Fruit fly (Drosophila melanogaster): ENCODE measurements around the gene CG4619.
A peak's percentile ranks its signal among the peaks of the same experiment; 100 is the strongest.

The CG4619 gene

DNA sequence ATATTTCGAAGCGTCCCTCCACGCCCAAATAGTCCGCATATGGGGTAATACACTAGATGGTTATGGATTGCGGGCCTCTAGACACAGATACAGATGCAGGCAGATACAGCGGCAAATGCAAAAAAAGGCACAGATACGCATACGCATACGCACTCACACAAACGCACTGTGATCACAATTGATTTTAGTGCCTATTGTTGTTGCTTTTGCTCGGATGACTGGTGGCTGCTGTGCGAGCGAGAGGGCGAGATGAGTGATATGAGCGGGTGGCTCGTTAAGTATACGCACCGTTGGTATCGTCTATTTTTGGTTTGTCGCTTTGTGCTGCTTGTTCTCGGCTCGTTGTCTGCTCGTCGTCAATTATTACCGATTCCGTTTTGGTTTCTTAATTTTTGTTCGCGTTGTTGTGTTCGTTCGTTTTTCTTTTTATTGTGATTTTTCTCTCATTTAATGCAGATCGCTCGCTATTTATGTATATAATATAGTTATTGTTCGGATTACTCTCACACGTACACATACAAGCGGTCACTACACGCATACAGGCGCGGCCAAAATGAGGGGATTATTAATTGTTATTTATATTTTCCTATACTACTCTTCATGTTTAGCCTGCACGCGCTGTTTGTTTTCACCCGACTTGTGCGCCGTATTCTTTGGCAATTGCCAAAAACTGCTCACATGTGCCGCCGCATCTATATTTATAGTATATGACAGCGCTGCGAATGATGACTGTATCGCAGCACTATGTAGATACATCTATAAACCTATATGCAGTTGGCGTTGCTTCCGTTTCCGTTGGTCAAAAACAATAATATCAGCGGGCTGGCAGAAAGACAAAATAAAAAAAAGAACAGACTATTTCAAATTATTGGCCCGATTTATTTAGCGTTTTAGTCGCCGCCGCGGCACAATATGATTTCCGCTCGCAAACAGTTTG lies 31.1 kb upstream of the CG4619 start (continued):
- TF ChIP-seq CG13624 (GFP tag; optimal IDR thresholded peaks at IDR 0.05) (peak; percentile 2), CG16863 (GFP tag; optimal IDR thresholded peaks at IDR 0.05) (no peak), CG8290 (GFP tag; optimal IDR thresholded peaks at IDR 0.05) (no peak), CG8290 (tag; optimal IDR thresholded peaks at IDR 0.05) (peak in 1 of 2 experiments; percentile 56), D19B (GFP tag; optimal IDR thresholded peaks at IDR 0.05) (peak; percentile 73), CG10979 (tag; optimal IDR thresholded peaks at IDR 0.05) (peak; percentile 66), CG2712 (tag; optimal IDR thresholded peaks at IDR 0.05) (peak; percentile 18), CG3847 (GFP tag; IDR thresholded peaks at IDR 0.05) (peak; percentile 20; the same call in 1 of the 2 replicates), psq (GFP tag; optimal IDR thresholded peaks at IDR 0.05) (peak; percentile 81), Pdp1 (GFP tag; optimal IDR thresholded peaks at IDR 0.05) (peak in 1 of 2 experiments; percentile 10), CG13894 (tag; optimal IDR thresholded peaks at IDR 0.05) (peak; percentile 0), chinmo (GFP tag; IDR thresholded peaks at IDR 0.05; ENCODE audit: partially characterized antibody) (peak; percentile 96), gsb (GFP tag; IDR thresholded peaks at IDR 0.05) (no peak), CrebB (tag; optimal IDR thresholded peaks at IDR 0.05) (peak; percentile 43), zen2 (GFP tag; IDR thresholded peaks at IDR 0.05; ENCODE audit: partially characterized antibody) (0 out of 3 replicates have a peak, but pooled peaks have one; percentile 32), Deaf1 (tag; optimal IDR thresholded peaks at IDR 0.05) (peak; percentile 52), scrt (GFP tag; optimal IDR thresholded peaks at IDR 0.05) (no peak), Ada2b (GFP tag; IDR thresholded peaks at IDR 0.05) (0 out of 2 replicates have a peak, but pooled peaks have one; percentile 4), CG1832 (GFP tag; optimal IDR thresholded peaks at IDR 0.05) (peak; percentile 46), CG4360 (GFP tag; IDR thresholded peaks at IDR 0.05) (peak; percentile 92), CG1602 (GFP tag; optimal IDR thresholded peaks at IDR 0.05) (no peak), CG10565 (GFP tag; optimal IDR thresholded peaks at IDR 0.05) (no peak), Sox102F (GFP tag; optimal IDR thresholded peaks at IDR 0.05) (peak; percentile 58), Sox100B (GFP tag; optimal IDR thresholded peaks at IDR 0.05) (peak; percentile 4), Med (GFP tag) (peak; percentile 86), CG10366 (GFP tag; IDR thresholded peaks at IDR 0.05) (no peak), Hsf (GFP tag; optimal IDR thresholded peaks at IDR 0.05) (no peak), Nf-YB (GFP tag; optimal IDR thresholded peaks at IDR 0.05) (peak; percentile 33), oc (tag; optimal IDR thresholded peaks at IDR 0.05) (peak; percentile 37), ato (GFP tag; IDR thresholded peaks at IDR 0.05; ENCODE audit: partially characterized antibody) (no peak), CG17361 (GFP tag; IDR thresholded peaks at IDR 0.05) (no peak), CG4282 (GFP tag; optimal IDR thresholded peaks at IDR 0.05) (no peak), pb (GFP tag; optimal IDR thresholded peaks at IDR 0.05) (peak; percentile 11), z (GFP tag; IDR thresholded peaks at IDR 0.05) (peak; percentile 54; the same call in 1 of the 3 replicates), Hr3 (GFP tag; optimal IDR thresholded peaks at IDR 0.05) (no peak), fd64A (GFP tag; optimal IDR thresholded peaks at IDR 0.05) (no peak), nau (GFP tag; optimal IDR thresholded peaks at IDR 0.05) (peak; percentile 30), MBD-R2 (GFP tag; IDR thresholded peaks at IDR 0.05) (peak; percentile 20; the same call in 1 of the 2 replicates), ci (GFP tag; IDR thresholded peaks at IDR 0.05) (peak; percentile 37; the same call in 2 of the 3 replicates), CG7372 (GFP tag; IDR thresholded peaks at IDR 0.05) (peak; percentile 96), klu (GFP tag; IDR thresholded peaks at IDR 0.05) (peak; percentile 44; the same call in 1 of the 2 replicates), chm (GFP tag; IDR thresholded peaks at IDR 0.05) (0 out of 2 replicates have a peak, but pooled peaks have one; percentile 45), Trl (optimal IDR thresholded peaks at IDR 0.05) (peak in 1 of 2 experiments; percentile 9), Trl (GFP tag; optimal IDR thresholded peaks at IDR 0.05) (no peak), vvl (GFP tag; IDR thresholded peaks at IDR 0.05) (peak; percentile 7; the same call in 1 of the 2 replicates), Hmr (GFP tag; optimal IDR thresholded peaks at IDR 0.05) (peak; percentile 1), CG2199 (GFP tag; IDR thresholded peaks at IDR 0.05) (peak; percentile 67; the same call in 1 of the 3 replicates), H2.0 (GFP tag; IDR thresholded peaks at IDR 0.05) (no peak)
